Worm (Caenorhabditis elegans) whole organism, mixed stage, embryonic: ENCODE data around the gene srd-70.

Source experiments
- ceh-39 ChIP-seq: fragments of 150-350 bp; optimal IDR thresholded peaks from 2 replicates; lab custom pipeline; 2014; ENCODE audit warnings: missing biosample characterization, missing genetic modification characterization
- ces-1 ChIP-seq: fragments of 150-350 bp; optimal IDR thresholded peaks from 2 replicates; lab custom pipeline; 2014; ENCODE audit warnings: missing biosample characterization, missing genetic modification reagents, missing genetic modification characterization
- hlh-1 ChIP-seq: fragments of 150-350 bp; optimal IDR thresholded peaks from 2 replicates; lab custom pipeline; 2014; ENCODE audit warnings: missing biosample characterization, missing genetic modification reagents, missing genetic modification characterization
- lin-13 ChIP-seq: fragments of 150-350 bp; optimal IDR thresholded peaks from 2 replicates; lab custom pipeline; 2014; ENCODE audit warnings: missing biosample characterization, missing genetic modification characterization
- lin-32 ChIP-seq: fragments of 200-800 bp; sonication (Bioruptor generic); optimal IDR thresholded peaks from 2 replicates; lab custom pipeline; 2018; ENCODE audit warnings: mild to moderate bottlenecking, missing genetic modification characterization, missing compliant biosample characterization
- nhr-12 ChIP-seq: fragments of 150-350 bp; optimal IDR thresholded peaks from 2 replicates; lab custom pipeline; 2014; ENCODE audit warnings: missing biosample characterization, missing genetic modification characterization
- nhr-76 ChIP-seq: sonication (generic microtip); optimal IDR thresholded peaks from 2 replicates; lab custom pipeline; 2017; ENCODE audit warnings: missing biosample characterization, missing genetic modification characterization
- sptf-1 ChIP-seq: sonication (generic microtip); optimal IDR thresholded peaks from 2 replicates; lab custom pipeline; 2017; ENCODE audit warnings: mild to moderate bottlenecking, missing genetic modification characterization, moderate library complexity, missing compliant biosample characterization
- unc-39 ChIP-seq: fragments of 150-350 bp; optimal IDR thresholded peaks from 2 replicates; lab custom pipeline; 2014; ENCODE audit warnings: missing biosample characterization, missing genetic modification characterization

DNA sequence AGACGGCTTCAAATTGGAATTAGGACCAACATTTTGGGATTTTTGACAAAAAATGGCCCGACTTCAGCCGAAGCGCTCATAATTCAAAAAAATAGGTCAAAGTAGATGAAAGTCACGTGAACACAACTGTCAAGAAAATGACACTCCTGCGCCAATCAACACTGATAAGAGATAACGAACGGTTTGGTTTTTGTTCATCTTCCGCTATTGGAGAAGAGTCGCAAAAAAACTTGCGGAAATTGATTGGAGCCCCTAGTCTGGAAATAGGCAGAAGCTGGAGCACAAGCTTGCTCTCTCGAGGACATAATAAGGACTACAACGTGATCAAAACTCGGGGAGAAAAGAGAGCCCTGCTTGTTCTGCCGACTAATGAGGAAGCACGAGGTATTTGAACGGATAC, 41.7 kb upstream of the srd-70 start:
- TF ChIP-seq nhr-76: no peak
- TF ChIP-seq hlh-1 (tag; lab: Kevin White, UChicago): no peak
- no peak for TF ChIP-seq sptf-1 (tag; lab: Kevin White, UChicago)
- no peak for TF ChIP-seq lin-13 (tag; lab: Kevin White, UChicago)
- TF ChIP-seq ceh-39 (tag; lab: Kevin White, UChicago): no peak
- TF ChIP-seq lin-32 (GFP tag; lab: Kevin White, UChicago): no peak
- TF ChIP-seq nhr-12 (tag; lab: Kevin White, UChicago): no peak
- TF ChIP-seq unc-39 (tag; lab: Kevin White, UChicago): no peak
- no peak for TF ChIP-seq ces-1
